Fruit fly (Drosophila melanogaster): Measurements from ENCODE around the gene CG7126.

DNA sequence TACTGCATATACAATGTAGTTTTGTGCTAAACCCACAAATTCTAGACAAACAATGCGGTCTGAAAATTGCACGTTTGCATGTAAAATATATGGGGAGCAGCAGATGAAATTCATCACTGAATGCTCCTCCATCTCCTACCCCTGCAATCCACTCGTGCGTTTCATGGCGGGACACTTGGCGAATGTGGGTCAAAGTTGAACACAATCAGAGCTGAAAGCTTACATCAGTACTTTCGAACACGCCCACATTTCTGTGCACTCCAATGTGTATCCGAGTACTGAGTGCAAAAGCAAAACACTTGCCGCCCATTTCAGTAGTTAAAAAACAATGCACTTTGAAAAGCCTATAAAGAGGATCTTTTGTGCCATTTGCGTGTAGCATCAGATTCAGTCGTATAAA, 5.9 kb downstream of the CG7126 start:
- TF ChIP-seq insv (GFP tag; optimal IDR thresholded peaks at IDR 0.05) (no peak), vvl (GFP tag; IDR thresholded peaks at IDR 0.05) (no peak), sd (tag; optimal IDR thresholded peaks at IDR 0.05) (no peak), dmrt11E (tag; optimal IDR thresholded peaks at IDR 0.05) (no peak)
